Worm (Caenorhabditis elegans) whole organism, L2 larva: ENCODE data around the gene clec-150.
A peak's percentile ranks its signal among the peaks of the same experiment; 100 is the strongest.

Source experiments
- C34F6.9 ChIP-seq: fragments of 150-350 bp; optimal IDR thresholded peaks from 2 replicates; lab custom pipeline; 2014; ENCODE audit warnings: missing biosample characterization, missing genetic modification characterization
- F13H6.1 ChIP-seq: sonication (generic microtip); optimal IDR thresholded peaks from 2 replicates; lab custom pipeline; 2016; ENCODE audit warnings: missing genetic modification characterization, missing compliant biosample characterization
- R02D3.7 ChIP-seq: fragments of 150-350 bp; optimal IDR thresholded peaks from 2 replicates; lab custom pipeline; 2014; ENCODE audit warnings: missing biosample characterization, missing genetic modification characterization
- alr-1 ChIP-seq: fragments of 150-350 bp; optimal IDR thresholded peaks from 2 replicates; lab custom pipeline; 2014; ENCODE audit warnings: missing biosample characterization, missing genetic modification characterization
- aly-2 ChIP-seq: fragments of 150-350 bp; optimal IDR thresholded peaks from 2 replicates; lab custom pipeline; 2014; ENCODE audit warnings: missing biosample characterization, missing genetic modification characterization
- blmp-1 ChIP-seq: sonication (generic microtip); optimal IDR thresholded peaks from 2 replicates; lab custom pipeline; 2017; ENCODE audit warnings: missing genetic modification characterization, mild to moderate bottlenecking, missing compliant biosample characterization, antibody characterized with exemption, moderate library complexity; ENCODE audit not compliant: insufficient read depth
- ceh-16 ChIP-seq: fragments of 150-350 bp; optimal IDR thresholded peaks from 2 replicates; lab custom pipeline; 2014; ENCODE audit warnings: missing biosample characterization, missing genetic modification characterization
- elt-1 ChIP-seq: fragments of 150-350 bp; optimal IDR thresholded peaks from 2 replicates; lab custom pipeline; 2014; ENCODE audit warnings: missing biosample characterization, missing genetic modification characterization
- elt-3 ChIP-seq: sonication (generic microtip); optimal IDR thresholded peaks from 2 replicates; lab custom pipeline; 2017; ENCODE audit warnings: missing biosample characterization, missing genetic modification characterization
- fos-1 ChIP-seq: fragments of 150-350 bp; optimal IDR thresholded peaks from 2 replicates; lab custom pipeline; 2014; ENCODE audit warnings: missing biosample characterization, missing genetic modification characterization
- gmeb-1 ChIP-seq: fragments of 150-350 bp; optimal IDR thresholded peaks from 2 replicates; lab custom pipeline; 2014; ENCODE audit warnings: missing biosample characterization, missing genetic modification characterization
- lin-39 ChIP-seq: fragments of 150-350 bp; optimal IDR thresholded peaks from 2 replicates; lab custom pipeline; 2014; ENCODE audit warnings: missing biosample characterization, missing genetic modification reagents, missing genetic modification characterization
- lsy-2 ChIP-seq, 2 experiments: fragments of 150-350 bp in 1 of 2; sonication (generic microtip) in 1 of 2; optimal IDR thresholded peaks; 2 replicates each; lab custom pipeline; 2014 to 2017; ENCODE audit warnings: missing biosample characterization in 2 of 2, missing genetic modification characterization in 2 of 2
- mab-5 ChIP-seq: fragments of 150-350 bp; optimal IDR thresholded peaks from 2 replicates; lab custom pipeline; 2014; ENCODE audit warnings: missing biosample characterization, missing genetic modification characterization
- mbf-1 ChIP-seq: sonication (generic microtip); optimal IDR thresholded peaks from 2 replicates; lab custom pipeline; 2017; ENCODE audit warnings: missing biosample characterization, missing genetic modification characterization
- nhr-11 ChIP-seq: fragments of 150-350 bp; optimal IDR thresholded peaks from 2 replicates; lab custom pipeline; 2014; ENCODE audit warnings: missing biosample characterization, missing genetic modification characterization
- nhr-12 ChIP-seq: fragments of 150-350 bp; optimal IDR thresholded peaks from 2 replicates; lab custom pipeline; 2014; ENCODE audit warnings: missing biosample characterization, missing genetic modification characterization
- nhr-129 ChIP-seq: fragments of 150-350 bp; optimal IDR thresholded peaks from 2 replicates; lab custom pipeline; 2014; ENCODE audit warnings: missing biosample characterization, missing genetic modification characterization
- nhr-237 ChIP-seq: fragments of 150-350 bp; optimal IDR thresholded peaks from 2 replicates; lab custom pipeline; 2014; ENCODE audit warnings: missing biosample characterization, missing genetic modification characterization
- nhr-25 ChIP-seq: fragments of 150-350 bp; sonication (generic microtip); optimal IDR thresholded peaks from 3 replicates; lab custom pipeline; 2014; ENCODE audit warnings: missing biosample characterization, missing genetic modification characterization
- nhr-6 ChIP-seq: fragments of 150-350 bp; optimal IDR thresholded peaks from 2 replicates; lab custom pipeline; 2014; ENCODE audit warnings: missing biosample characterization, missing genetic modification characterization
- nhr-77 ChIP-seq: fragments of 150-350 bp; optimal IDR thresholded peaks from 2 replicates; lab custom pipeline; 2014; ENCODE audit warnings: missing biosample characterization, missing genetic modification characterization
- peb-1 ChIP-seq: fragments of 150-350 bp; optimal IDR thresholded peaks from 2 replicates; lab custom pipeline; 2014; ENCODE audit warnings: missing biosample characterization, missing genetic modification characterization
- skn-1 ChIP-seq: sonication (generic microtip); optimal IDR thresholded peaks from 2 replicates; lab custom pipeline; 2017; ENCODE audit warnings: missing biosample characterization, missing genetic modification characterization
- sma-9 ChIP-seq, 2 experiments: fragments of 150-350 bp in 1 of 2; sonication (generic microtip) in 1 of 2; optimal IDR thresholded peaks; 2 replicates each; lab custom pipeline; 2014 to 2016; ENCODE audit warnings: missing genetic modification characterization in 2 of 2, mild to moderate bottlenecking in 1 of 2, missing biosample characterization in 1 of 2, missing compliant biosample characterization in 1 of 2, missing genetic modification reagents in 1 of 2, moderate library complexity in 1 of 2
- unc-39 ChIP-seq: fragments of 150-350 bp; optimal IDR thresholded peaks from 2 replicates; lab custom pipeline; 2014; ENCODE audit warnings: missing biosample characterization, missing genetic modification characterization
- unc-62 ChIP-seq: fragments of 150-350 bp; optimal IDR thresholded peaks from 2 replicates; lab custom pipeline; 2014; ENCODE audit warnings: missing biosample characterization, missing genetic modification reagents, missing genetic modification characterization
- ztf-1 ChIP-seq: fragments of 200-800 bp; sonication (Bioruptor generic); conservative IDR thresholded peaks from 2 replicates; pipeline ENCODE4 v1.3.6; 2022; ENCODE audit warnings: missing genetic modification characterization, missing compliant biosample characterization
- ztf-4 ChIP-seq: fragments of 150-350 bp; optimal IDR thresholded peaks from 2 replicates; lab custom pipeline; 2014; ENCODE audit warnings: missing biosample characterization, missing genetic modification characterization

The clec-150 gene

DNA sequence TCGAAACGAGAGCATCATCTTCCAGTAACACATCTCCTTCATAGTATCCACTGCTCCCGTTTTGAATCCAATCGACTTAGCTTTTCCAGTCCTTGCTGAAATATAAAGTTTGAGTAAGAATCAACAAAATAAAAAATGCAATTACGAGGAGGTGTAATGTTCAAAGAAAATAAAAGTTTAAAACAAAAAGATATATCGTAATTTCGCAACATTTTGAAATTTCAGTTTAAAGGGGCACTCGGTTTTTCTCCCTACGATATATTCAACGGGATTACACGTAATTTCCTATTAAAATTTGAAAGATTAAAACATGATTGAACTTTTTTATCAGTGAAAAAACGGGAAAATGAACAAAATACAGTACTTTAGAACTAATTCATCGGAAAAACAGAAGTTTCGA lies 13.6 kb downstream of the clec-150 start, which contains the start of gene Y34F4.3:
Y34F4.3 (minus strand) TSS at position 101 of the 400 bp plus-strand sequence.
- TF ChIP-seq lsy-2 (tag; optimal IDR thresholded peaks at IDR 0.05; lab: Kevin White, UChicago), result no peak
- no peak for TF ChIP-seq nhr-237
- TF ChIP-seq aly-2, result no peak
- no peak for TF ChIP-seq gmeb-1 (tag; lab: Kevin White, UChicago)
- no peak for TF ChIP-seq elt-1 (tag; lab: Kevin White, UChicago)

DNA sequence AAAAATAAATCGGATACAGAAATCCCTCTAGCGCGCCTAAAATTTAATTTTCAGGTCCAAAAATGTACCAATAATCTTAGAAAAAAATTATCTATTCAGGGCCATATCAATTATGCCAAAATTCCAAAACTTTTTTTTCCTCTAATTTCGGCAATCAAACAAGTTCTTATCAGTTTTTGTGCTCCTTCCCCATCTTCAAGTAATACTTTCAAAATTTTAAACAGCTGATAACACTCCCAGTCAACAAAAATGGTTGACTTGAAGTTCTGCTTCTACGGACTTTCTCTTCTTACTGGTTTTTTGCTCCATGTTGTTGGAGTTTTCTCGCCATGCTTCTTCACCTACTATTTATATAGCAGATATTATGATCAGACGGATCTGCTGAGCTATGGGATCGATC lies 18.2 kb downstream of the clec-150 start, which contains the start of gene clc-23:
clc-23 (plus strand) TSS at position 223 of the 400 bp plus-strand sequence.
- TF ChIP-seq nhr-12 (no peak), fos-1 (tag; lab: Kevin White, UChicago) (peak; percentile 37)

DNA sequence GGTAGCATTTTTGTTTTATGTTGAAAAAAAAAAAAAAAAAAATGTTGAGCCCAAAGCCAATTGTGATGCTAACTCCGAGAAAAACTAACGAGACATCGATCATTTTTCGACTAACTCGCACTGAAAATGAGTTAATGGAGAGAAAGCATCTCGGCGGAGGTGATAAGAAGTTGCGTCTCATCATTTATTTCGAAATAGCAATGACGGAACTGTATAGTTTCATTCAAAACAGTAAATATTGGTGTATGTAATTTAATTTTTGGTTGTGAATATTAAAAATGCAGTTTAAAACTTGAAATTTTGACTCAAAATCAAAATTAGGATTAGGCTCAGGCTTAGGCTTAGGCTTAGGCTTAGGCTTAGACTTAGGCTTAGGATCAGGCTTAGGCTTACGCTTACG lies 23.8 kb downstream of the clec-150 start, which contains the start of gene clc-25:
clc-25 (minus strand) TSS at position 101 of the 400 bp plus-strand sequence.
- peak; percentile 58 for TF ChIP-seq fos-1 (tag; lab: Kevin White, UChicago)
- no peak for TF ChIP-seq nhr-12
- TF ChIP-seq, all 48 proteins: peak for 1

DNA sequence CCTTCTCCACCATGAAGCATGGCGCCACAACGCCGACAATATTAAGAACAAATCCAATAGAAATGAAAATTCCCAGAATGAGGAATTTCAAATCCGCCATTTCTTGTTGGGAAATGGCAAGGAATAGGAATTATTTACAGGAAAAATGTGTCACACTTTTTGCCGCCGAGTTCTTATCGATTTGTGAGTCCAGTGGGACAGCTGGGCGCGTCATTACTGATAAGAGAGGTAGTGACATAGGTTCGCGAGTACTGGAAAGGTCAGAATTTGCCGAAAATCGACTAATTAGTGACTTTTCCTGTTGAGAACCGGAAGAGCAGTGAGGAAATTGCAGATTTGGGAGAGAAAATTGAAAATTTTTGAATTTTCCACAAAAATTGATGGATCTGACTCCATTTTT lies 25.7 kb downstream of the clec-150 start:
- peak; percentile 88 for TF ChIP-seq fos-1 (tag; lab: Kevin White, UChicago)
- TF ChIP-seq gmeb-1 (tag; lab: Kevin White, UChicago), result no peak
- peak; percentile 16 for TF ChIP-seq sma-9 (GFP tag; optimal IDR thresholded peaks at IDR 0.05; lab: Kevin White, UChicago)
- TF ChIP-seq sma-9 (tag; optimal IDR thresholded peaks at IDR 0.05; lab: Kevin White, UChicago), result no peak
- TF ChIP-seq skn-1 (tag; lab: Kevin White, UChicago), result no peak
- no peak for TF ChIP-seq peb-1 (tag; lab: Kevin White, UChicago)

DNA sequence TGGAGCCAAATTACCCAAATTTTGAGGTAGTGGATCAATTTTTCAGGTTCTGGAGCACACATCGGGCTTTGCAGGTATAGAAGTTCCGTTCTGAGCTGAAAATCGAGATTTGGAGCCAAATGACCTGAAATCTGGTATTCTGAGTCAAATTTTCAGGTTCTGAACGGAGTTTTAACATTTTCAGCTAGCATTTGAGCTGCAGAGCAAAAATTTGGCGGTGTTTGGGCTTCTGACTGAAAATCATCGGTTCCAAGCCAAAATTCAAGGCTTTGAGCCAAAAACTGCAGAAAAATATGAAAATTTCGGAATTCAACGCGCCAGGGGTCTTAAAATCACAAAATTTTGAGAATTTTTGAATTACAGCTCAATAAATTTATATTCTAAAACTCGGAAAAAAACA lies 28.5 kb downstream of the clec-150 start, which contains the start of the genes clc-26 and E_BE45912.2:
clc-26 (minus strand) TSS at position 101 of the 400 bp plus-strand sequence.
E_BE45912.2 (minus strand) TSS at position 139 of the 400 bp plus-strand sequence.
- TF ChIP-seq ceh-16 (tag; lab: Kevin White, UChicago) (no peak), elt-3 (tag; lab: Kevin White, UChicago) (no peak), alr-1 (tag; lab: Kevin White, UChicago) (no peak), lsy-2 (tag; optimal IDR thresholded peaks at IDR 0.05; lab: Kevin White, UChicago) (no peak), nhr-129 (tag; lab: Kevin White, UChicago) (no peak), skn-1 (tag; lab: Kevin White, UChicago) (no peak), mbf-1 (tag; lab: Kevin White, UChicago) (no peak), C34F6.9 (tag; lab: Kevin White, UChicago) (no peak), nhr-237 (no peak), unc-39 (no peak), mab-5 (tag; lab: Kevin White, UChicago) (no peak), nhr-6 (tag; lab: Kevin White, UChicago) (no peak), nhr-11 (tag; lab: Kevin White, UChicago) (no peak)
- TF ChIP-seq, all 48 proteins: peak for 0

DNA sequence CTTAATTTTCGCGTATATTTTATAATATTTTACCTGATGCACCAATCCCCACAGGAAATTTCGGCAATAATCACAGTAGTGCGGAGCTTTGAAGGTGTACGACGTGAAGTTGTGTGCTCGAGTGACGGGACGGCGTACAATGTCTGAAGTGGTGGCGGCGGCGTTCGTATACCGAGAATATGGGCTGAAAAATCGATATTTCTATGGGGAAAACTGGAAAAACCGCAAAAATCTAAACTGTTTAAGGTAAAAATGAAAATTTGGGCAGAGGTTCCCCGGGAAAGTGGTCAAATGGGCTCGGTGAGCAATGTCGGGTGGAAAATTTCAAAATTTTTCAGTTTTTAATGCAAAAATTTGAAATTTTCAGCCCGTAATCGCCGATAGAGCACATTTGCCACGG lies 32.3 kb downstream of the clec-150 start:
- TF ChIP-seq peb-1 (tag; lab: Kevin White, UChicago) (no peak), nhr-11 (tag; lab: Kevin White, UChicago) (no peak), nhr-6 (tag; lab: Kevin White, UChicago) (no peak), nhr-25 (tag; lab: Kevin White, UChicago) (no peak), lin-39 (tag; lab: Kevin White, UChicago) (no peak), F13H6.1 (tag; lab: Kevin White, UChicago) (no peak), nhr-12 (no peak), blmp-1 (tag; lab: Kevin White, UChicago) (no peak), unc-62 (GFP tag; lab: Kevin White, UChicago) (no peak), ztf-1 (GFP tag; lab: Robert Waterston, UW) (no peak), aly-2 (no peak), R02D3.7 (tag; lab: Kevin White, UChicago) (no peak), ztf-4 (tag; lab: Kevin White, UChicago) (no peak), sma-9 (GFP tag; optimal IDR thresholded peaks at IDR 0.05; lab: Kevin White, UChicago) (no peak), sma-9 (tag; optimal IDR thresholded peaks at IDR 0.05; lab: Kevin White, UChicago) (no peak), nhr-77 (no peak), ceh-16 (tag; lab: Kevin White, UChicago) (no peak)
